Worm (Caenorhabditis elegans) whole organism, late embryonic: Measurements from ENCODE around the gene mlt-7.
A peak's percentile ranks its signal among the peaks of the same experiment; 100 is the strongest.

Experiments
- ceh-19 ChIP-seq: fragments of 200-800 bp; sonication (Bioruptor generic); optimal IDR thresholded peaks from 2 replicates; lab custom pipeline; 2018; ENCODE audit warnings: mild to moderate bottlenecking, missing genetic modification characterization, missing compliant biosample characterization
- ceh-31 ChIP-seq: sonication (generic microtip); optimal IDR thresholded peaks from 2 replicates; lab custom pipeline; 2016; ENCODE audit warnings: missing genetic modification characterization, missing compliant biosample characterization
- unc-42 ChIP-seq: sonication (generic microtip); optimal IDR thresholded peaks from 2 replicates; lab custom pipeline; 2016; ENCODE audit warnings: missing genotype, missing genetic modification characterization, missing compliant biosample characterization

Gene mlt-7

ce11 chrII:4453453-4453852 lies 60.6 kb downstream of the mlt-7 start:
- TF ChIP-seq ceh-31 (tag; lab: Kevin White, UChicago) (peak; percentile 4), unc-42 (tag; lab: Kevin White, UChicago) (peak; percentile 54), ceh-19 (GFP tag; lab: Kevin White, UChicago) (no peak)
